Fruit fly (Drosophila melanogaster) whole organism, prepupa: ENCODE results near the gene CG33080.

Experiments
- CG10669 ChIP-seq: fragments of 200-800 bp; sonication (Bioruptor generic); optimal IDR thresholded peaks from 3 replicates; lab custom pipeline; 2018; ENCODE audit warnings: missing biosample characterization, mild to moderate bottlenecking, missing genetic modification characterization, moderate library complexity
- CG11294 ChIP-seq: fragments of 200-800 bp; sonication (Bioruptor generic); IDR thresholded peaks from 2 replicates; pipeline ENCODE4 v1.3.6; 2022; ENCODE audit warnings: missing biosample characterization, missing genetic modification characterization
- CG11762 ChIP-seq: fragments of 200-800 bp; sonication (Bioruptor generic); optimal IDR thresholded peaks from 3 replicates; lab custom pipeline; 2016; ENCODE audit warnings: missing biosample characterization, missing genetic modification characterization; ENCODE audit not compliant: insufficient read depth
- CG11902 ChIP-seq: fragments of 200-800 bp; sonication (Bioruptor generic); optimal IDR thresholded peaks from 3 replicates; lab custom pipeline; 2016; ENCODE audit warnings: missing biosample characterization, missing genetic modification characterization
- CG15336 ChIP-seq: fragments of 200-800 bp; sonication (Bioruptor generic); IDR thresholded peaks from 2 replicates; pipeline ENCODE4 v1.3.6; 2022; ENCODE audit warnings: missing biosample characterization, missing genetic modification characterization
- CG1621 ChIP-seq: fragments of 200-800 bp; sonication (Bioruptor generic); optimal IDR thresholded peaks from 3 replicates; lab custom pipeline; 2018; ENCODE audit warnings: missing biosample characterization, mild to moderate bottlenecking, missing genetic modification characterization
- CG16779 ChIP-seq: fragments of 200-800 bp; sonication (Bioruptor generic); optimal IDR thresholded peaks from 3 replicates; lab custom pipeline; 2017; ENCODE audit warnings: missing biosample characterization, mild to moderate bottlenecking, missing genetic modification characterization
- CG31627 ChIP-seq: fragments of 200-800 bp; sonication (Bioruptor generic); optimal IDR thresholded peaks from 3 replicates; lab custom pipeline; 2016; ENCODE audit warnings: missing biosample characterization, missing genetic modification characterization
- CG32006 ChIP-seq: fragments of 200-800 bp; sonication (Bioruptor generic); optimal IDR thresholded peaks from 3 replicates; lab custom pipeline; 2017; ENCODE audit warnings: missing biosample characterization, mild to moderate bottlenecking, missing genetic modification characterization
- CG34406 ChIP-seq: fragments of 200-800 bp; sonication (Bioruptor generic); optimal IDR thresholded peaks from 3 replicates; lab custom pipeline; 2016; ENCODE audit warnings: missing biosample characterization, missing genetic modification characterization
- CG3919 ChIP-seq: fragments of 200-800 bp; sonication (Bioruptor generic); optimal IDR thresholded peaks from 3 replicates; lab custom pipeline; 2016; ENCODE audit warnings: missing biosample characterization, missing genetic modification characterization
- CG4318 ChIP-seq: fragments of 200-800 bp; sonication (Bioruptor generic); optimal IDR thresholded peaks from 3 replicates; lab custom pipeline; 2017; ENCODE audit warnings: missing biosample characterization, mild to moderate bottlenecking, missing genetic modification characterization
- CG6163 ChIP-seq: fragments of 200-800 bp; sonication (Bioruptor generic); IDR thresholded peaks from 3 replicates; pipeline ENCODE4 v1.3.6; 2022; ENCODE audit warnings: missing biosample characterization, missing genetic modification characterization
- CG6276 ChIP-seq: fragments of 200-800 bp; sonication (Bioruptor generic); optimal IDR thresholded peaks from 2 replicates; lab custom pipeline; 2017; ENCODE audit warnings: missing biosample characterization, mild to moderate bottlenecking, missing genetic modification characterization
- CG6792 ChIP-seq: fragments of 200-800 bp; sonication (Bioruptor generic); optimal IDR thresholded peaks from 3 replicates; lab custom pipeline; 2016; ENCODE audit warnings: missing biosample characterization, missing genetic modification characterization
- CG6808 ChIP-seq: fragments of 200-800 bp; sonication (Bioruptor generic); optimal IDR thresholded peaks from 3 replicates; lab custom pipeline; 2017; ENCODE audit warnings: missing biosample characterization, missing genetic modification characterization, mild to moderate bottlenecking, moderate library complexity, missing genetic modification reagents
- CG6854 ChIP-seq: fragments of 200-800 bp; sonication (Bioruptor generic); optimal IDR thresholded peaks from 2 replicates; lab custom pipeline; 2017; ENCODE audit warnings: missing biosample characterization, mild to moderate bottlenecking, missing genetic modification characterization
- CG7368 ChIP-seq: fragments of 200-800 bp; sonication (Bioruptor generic); optimal IDR thresholded peaks from 3 replicates; lab custom pipeline; 2016; ENCODE audit warnings: missing biosample characterization, missing genetic modification characterization
- CG8119 ChIP-seq: fragments of 200-800 bp; sonication (Bioruptor generic); IDR thresholded peaks from 3 replicates; pipeline ENCODE4 v1.3.6; 2022; ENCODE audit warnings: missing biosample characterization, missing genetic modification characterization
- CG8632 ChIP-seq: fragments of 200-800 bp; sonication (Bioruptor generic); optimal IDR thresholded peaks from 3 replicates; lab custom pipeline; 2016; ENCODE audit warnings: missing biosample characterization, missing genetic modification characterization
- CG9139 ChIP-seq: fragments of 200-800 bp; sonication (Bioruptor generic); optimal IDR thresholded peaks from 3 replicates; lab custom pipeline; 2017; ENCODE audit warnings: missing biosample characterization, mild to moderate bottlenecking, missing genetic modification characterization
- Eip75B ChIP-seq: fragments of 200-800 bp; sonication (Bioruptor generic); optimal IDR thresholded peaks from 3 replicates; lab custom pipeline; 2016; ENCODE audit warnings: missing biosample characterization, missing genetic modification characterization
- Eip78C ChIP-seq: fragments of 200-800 bp; sonication (Bioruptor generic); peaks from one replicate; lab custom pipeline; 2016; ENCODE audit warnings: missing biosample characterization, missing genetic modification characterization
- Eip93F ChIP-seq: fragments of 200-800 bp; sonication (Bioruptor generic); optimal IDR thresholded peaks from 2 replicates; lab custom pipeline; 2016; ENCODE audit warnings: missing biosample characterization, mild to moderate bottlenecking, missing genetic modification characterization
- Ets21C ChIP-seq: fragments of 200-800 bp; sonication (Bioruptor generic); optimal IDR thresholded peaks from 3 replicates; lab custom pipeline; 2016; ENCODE audit warnings: missing biosample characterization, missing genetic modification characterization
- Ets96B ChIP-seq: fragments of 200-800 bp; optimal IDR thresholded peaks from 2 replicates; lab custom pipeline; 2019; ENCODE audit warnings: missing biosample characterization, mild to moderate bottlenecking, missing genetic modification characterization, moderate library complexity
- Hr38 ChIP-seq: sonication (Bioruptor generic); optimal IDR thresholded peaks from 2 replicates; lab custom pipeline; 2016; ENCODE audit warnings: missing biosample characterization, missing genetic modification characterization
- Hr4 ChIP-seq: fragments of 200-800 bp; sonication (Bioruptor generic); optimal IDR thresholded peaks from 3 replicates; lab custom pipeline; 2016; ENCODE audit warnings: missing biosample characterization, missing genetic modification characterization
- Lpt ChIP-seq: fragments of 200-800 bp; sonication (Bioruptor generic); optimal IDR thresholded peaks from 3 replicates; lab custom pipeline; 2016; ENCODE audit warnings: missing biosample characterization, missing genetic modification characterization
- OdsH ChIP-seq: fragments of 200-800 bp; sonication (Bioruptor generic); optimal IDR thresholded peaks from 3 replicates; lab custom pipeline; 2016; ENCODE audit warnings: missing biosample characterization, missing genetic modification characterization
- Smox ChIP-seq: fragments of 200-800 bp; sonication (Bioruptor generic); optimal IDR thresholded peaks from 3 replicates; lab custom pipeline; 2016; ENCODE audit warnings: missing biosample characterization, missing genetic modification characterization
- Sox102F ChIP-seq: fragments of 200-800 bp; sonication (Bioruptor generic); optimal IDR thresholded peaks from 2 replicates; lab custom pipeline; 2016; ENCODE audit warnings: missing biosample characterization, mild to moderate bottlenecking, missing genetic modification characterization
- Sox14 ChIP-seq: fragments of 200-800 bp; sonication (Bioruptor generic); optimal IDR thresholded peaks from 3 replicates; lab custom pipeline; 2016; ENCODE audit warnings: missing biosample characterization, missing genetic modification characterization
- Sox15 ChIP-seq: fragments of 200-800 bp; sonication (Bioruptor generic); optimal IDR thresholded peaks from 3 replicates; lab custom pipeline; 2016; ENCODE audit warnings: missing biosample characterization, missing genetic modification characterization
- achi ChIP-seq: fragments of 200-800 bp; sonication (Bioruptor generic); optimal IDR thresholded peaks from 3 replicates; lab custom pipeline; 2016; ENCODE audit warnings: missing biosample characterization, missing genetic modification characterization
- cyc ChIP-seq: fragments of 200-800 bp; sonication (Bioruptor generic); optimal IDR thresholded peaks from 3 replicates; lab custom pipeline; 2016; ENCODE audit warnings: missing biosample characterization, missing genetic modification characterization
- dac ChIP-seq: fragments of 200-800 bp; sonication (Bioruptor generic); optimal IDR thresholded peaks from 2 replicates; lab custom pipeline; 2017; ENCODE audit warnings: missing biosample characterization, mild to moderate bottlenecking, missing genetic modification characterization
- dsx ChIP-seq: fragments of 200-800 bp; optimal IDR thresholded peaks from 3 replicates; lab custom pipeline; 2019; ENCODE audit warnings: missing biosample characterization, mild to moderate bottlenecking, missing genetic modification characterization, moderate library complexity; ENCODE audit not compliant: poor library complexity, severe bottlenecking
- eg ChIP-seq: fragments of 200-800 bp; sonication (Bioruptor generic); IDR thresholded peaks from 3 replicates; pipeline ENCODE4 v1.3.6; 2022; ENCODE audit warnings: missing biosample characterization, missing genetic modification characterization
- esn ChIP-seq: fragments of 200-800 bp; sonication (Bioruptor generic); optimal IDR thresholded peaks from 2 replicates; lab custom pipeline; 2016; ENCODE audit warnings: missing biosample characterization, mild to moderate bottlenecking, missing genetic modification characterization, moderate library complexity
- fd85E ChIP-seq: fragments of 200-800 bp; sonication (Bioruptor generic); optimal IDR thresholded peaks from 3 replicates; lab custom pipeline; 2016; ENCODE audit warnings: missing biosample characterization, missing genetic modification characterization
- fkh ChIP-seq: fragments of 200-800 bp; sonication (Bioruptor generic); optimal IDR thresholded peaks from 3 replicates; lab custom pipeline; 2017; ENCODE audit warnings: missing biosample characterization, mild to moderate bottlenecking, missing genetic modification characterization, moderate library complexity
- lz ChIP-seq: fragments of 200-800 bp; sonication (Bioruptor generic); optimal IDR thresholded peaks from 3 replicates; lab custom pipeline; 2016; ENCODE audit warnings: missing biosample characterization, missing genetic modification characterization
- net ChIP-seq: fragments of 200-800 bp; sonication (Bioruptor generic); optimal IDR thresholded peaks from 3 replicates; lab custom pipeline; 2016; ENCODE audit warnings: missing biosample characterization, missing genetic modification characterization
- pdm3 ChIP-seq: fragments of 200-800 bp; sonication (Bioruptor generic); optimal IDR thresholded peaks from 3 replicates; lab custom pipeline; 2016; ENCODE audit warnings: missing biosample characterization, missing genetic modification characterization
- salr ChIP-seq, 2 experiments: fragments of 200-800 bp; sonication (Bioruptor generic); optimal IDR thresholded peaks; 3 replicates each; lab custom pipeline; 2016 to 2018; ENCODE audit warnings: missing biosample characterization in 2 of 2, missing genetic modification characterization in 2 of 2, mild to moderate bottlenecking in 1 of 2
- spab ChIP-seq: fragments of 200-800 bp; sonication (Bioruptor generic); optimal IDR thresholded peaks from 2 replicates; lab custom pipeline; 2017; ENCODE audit warnings: missing biosample characterization, mild to moderate bottlenecking, missing genetic modification characterization, missing genetic modification reagents
- ss ChIP-seq, 2 experiments: fragments of 200-800 bp; sonication (Bioruptor generic); optimal IDR thresholded peaks; 2 replicates in 1 of 2; 3 replicates in 1 of 2; lab custom pipeline; 2017 to 2018; ENCODE audit warnings: mild to moderate bottlenecking in 2 of 2, missing biosample characterization in 2 of 2, missing genetic modification characterization in 2 of 2, moderate library complexity in 1 of 2
- topi ChIP-seq: fragments of 200-800 bp; sonication (Bioruptor generic); optimal IDR thresholded peaks from 3 replicates; lab custom pipeline; 2016; ENCODE audit warnings: missing biosample characterization, missing genetic modification characterization
- vri ChIP-seq: fragments of 200-800 bp; sonication (Bioruptor generic); optimal IDR thresholded peaks from 3 replicates; lab custom pipeline; 2016; ENCODE audit warnings: missing biosample characterization, mild to moderate bottlenecking, missing genetic modification characterization

The CG33080 gene

dm6 chrX:5679079-5679932 lies 38.3 kb downstream of the CG33080 start:
- peak; percentile 77 for TF ChIP-seq CG3919
- peak; percentile 73 for TF ChIP-seq CG8632 (GFP tag; lab: Kevin White, UChicago)
- TF ChIP-seq Hr4 = no peak
- peak; percentile 85 for TF ChIP-seq esn
- TF ChIP-seq dac = peak; percentile 29
- TF ChIP-seq Lpt = no peak
- TF ChIP-seq ss (GFP tag; optimal IDR thresholded peaks at IDR 0.05; lab: Kevin White, UChicago) = peak; percentile 10 to 55
- TF ChIP-seq CG10669 (GFP tag; lab: Kevin White, UChicago) = peak; percentile 68
- peak; percentile 4 for TF ChIP-seq CG6276
- peak; percentile 72 for TF ChIP-seq net
- peak; percentile 54 for TF ChIP-seq Sox15 (GFP tag; lab: Kevin White, UChicago)
- peak; percentile 72 for TF ChIP-seq CG6792 (GFP tag; lab: Kevin White, UChicago)
- TF ChIP-seq CG6163 = peak; percentile 81
- TF ChIP-seq pdm3 (GFP tag; lab: Kevin White, UChicago) = no peak
- TF ChIP-seq CG7368 (GFP tag; lab: Kevin White, UChicago) = no peak
- TF ChIP-seq Ets21C (GFP tag; lab: Kevin White, UChicago) = peak; percentile 76
- TF ChIP-seq Hr38 (GFP tag; lab: Kevin White, UChicago) = no peak
- TF ChIP-seq salr (GFP tag; optimal IDR thresholded peaks at IDR 0.05; lab: Kevin White, UChicago) = peak in 1 of 2 experiments; percentile 15
- peak; percentile 31; the same call in 1 of the 2 replicates for TF ChIP-seq CG15336 (GFP tag; lab: Robert Waterston, UW)
- TF ChIP-seq CG11902 (GFP tag; lab: Kevin White, UChicago) = peak; percentile 51
- peak; percentile 53 for TF ChIP-seq CG11762
- TF ChIP-seq vri (GFP tag; lab: Kevin White, UChicago) = no peak
- peak; percentile 91 for TF ChIP-seq Eip78C (GFP tag; lab: Kevin White, UChicago)
- TF ChIP-seq spab = peak; percentile 58
- peak; percentile 57 for TF ChIP-seq CG1621
- TF ChIP-seq CG6808 (GFP tag; lab: Kevin White, UChicago) = peak; percentile 54
- 0 out of 2 replicates have a peak, but pooled peaks have one; percentile 22 for TF ChIP-seq CG11294
- peak; percentile 84 for TF ChIP-seq Smox (GFP tag; lab: Kevin White, UChicago)
- peak; percentile 83 for TF ChIP-seq lz (GFP tag; lab: Kevin White, UChicago)
- TF ChIP-seq CG4318 (GFP tag; lab: Kevin White, UChicago) = no peak
- TF ChIP-seq Sox102F = peak; percentile 80
- peak; percentile 34; the same call in 1 of the 3 replicates for TF ChIP-seq eg
- TF ChIP-seq Ets96B (tag; lab: Kevin White, UChicago) = peak; percentile 49
- no peak for TF ChIP-seq OdsH (GFP tag; lab: Kevin White, UChicago)
- peak; percentile 53; the same call in 1 of the 3 replicates for TF ChIP-seq CG8119 (GFP tag; lab: Robert Waterston, UW)
- peak; percentile 84 for TF ChIP-seq cyc (GFP tag; lab: Kevin White, UChicago)
- peak; percentile 59 for TF ChIP-seq CG6854 (GFP tag; lab: Kevin White, UChicago)
- peak; percentile 64 for TF ChIP-seq CG32006
- peak; percentile 73 for TF ChIP-seq Sox14 (GFP tag; lab: Kevin White, UChicago)
- no peak for TF ChIP-seq Eip93F
- TF ChIP-seq CG31627 (GFP tag; lab: Kevin White, UChicago) = peak; percentile 84
- no peak for TF ChIP-seq fd85E (GFP tag; lab: Kevin White, UChicago)
- TF ChIP-seq achi (GFP tag; lab: Kevin White, UChicago) = no peak
- no peak for TF ChIP-seq fkh (GFP tag; lab: Kevin White, UChicago)
- no peak for TF ChIP-seq CG16779
- TF ChIP-seq topi (GFP tag; lab: Kevin White, UChicago) = peak; percentile 84
- no peak for TF ChIP-seq Eip75B (GFP tag; lab: Kevin White, UChicago)
- TF ChIP-seq CG34406 = peak; percentile 69
- TF ChIP-seq CG9139 = peak; percentile 44
- TF ChIP-seq dsx = peak; percentile 3
